Worm (Caenorhabditis elegans) whole organism, L4 larva: ENCODE measurements around the gene C09G9.3.

Experiments used
- F49E8.2 ChIP-seq: sonication (generic microtip); optimal IDR thresholded peaks from 2 replicates; lab custom pipeline; 2016; ENCODE audit warnings: missing compliant biosample characterization, mild to moderate bottlenecking, missing genetic modification characterization, borderline replicate concordance
- T26A8.4 ChIP-seq: fragments of 200-800 bp; sonication (Bioruptor generic); IDR thresholded peaks from 2 replicates; pipeline ENCODE4 v1.3.6; 2022; ENCODE audit warnings: missing genetic modification characterization, missing compliant biosample characterization
- Y48G9A.11 ChIP-seq: fragments of 200-800 bp; sonication (Bioruptor generic); IDR thresholded peaks from 2 replicates; pipeline ENCODE4 v1.3.6; 2022; ENCODE audit warnings: missing genetic modification reagents, missing genetic modification characterization, missing compliant biosample characterization
- Y75B8A.6 ChIP-seq: fragments of 200-800 bp; sonication (Bioruptor generic); IDR thresholded peaks from 2 replicates; pipeline ENCODE4 v1.3.6; 2022; ENCODE audit warnings: missing genetic modification reagents, missing genetic modification characterization, missing compliant biosample characterization
- ZK337.2 ChIP-seq: fragments of 200-800 bp; sonication (Bioruptor generic); IDR thresholded peaks from 2 replicates; pipeline ENCODE4 v1.3.6; 2022; ENCODE audit warnings: missing genetic modification reagents, missing genetic modification characterization, missing compliant biosample characterization
- ceh-20 ChIP-seq: fragments of 200-800 bp; sonication (Bioruptor generic); IDR thresholded peaks from 2 replicates; pipeline ENCODE4 v1.3.6; 2022; ENCODE audit warnings: missing genetic modification reagents, missing genetic modification characterization, missing compliant biosample characterization
- ceh-28 ChIP-seq: fragments of 150-350 bp; optimal IDR thresholded peaks from 2 replicates; lab custom pipeline; 2014; ENCODE audit warnings: missing biosample characterization, missing genetic modification reagents, missing genetic modification characterization
- ceh-82 ChIP-seq: sonication (generic microtip); optimal IDR thresholded peaks from 2 replicates; lab custom pipeline; 2017; ENCODE audit warnings: missing biosample characterization, missing genetic modification characterization
- daf-19 ChIP-seq: fragments of 200-800 bp; sonication (Bioruptor generic); conservative IDR thresholded peaks from 2 replicates; pipeline ENCODE4 v1.3.6; 2022; ENCODE audit warnings: missing genetic modification characterization, missing compliant biosample characterization
- dmd-9 ChIP-seq: fragments of 200-800 bp; sonication (Bioruptor generic); IDR thresholded peaks from 2 replicates; pipeline ENCODE4 v1.3.6; 2022; ENCODE audit warnings: missing genetic modification reagents, missing genetic modification characterization, missing compliant biosample characterization
- dpl-1 ChIP-seq: fragments of 150-350 bp; optimal IDR thresholded peaks from 2 replicates; lab custom pipeline; 2014; ENCODE audit warnings: missing biosample characterization, missing genetic modification reagents, missing genetic modification characterization
- dve-1 ChIP-seq: sonication (generic microtip); optimal IDR thresholded peaks from 2 replicates; lab custom pipeline; 2017; ENCODE audit warnings: antibody characterized with exemption, mild to moderate bottlenecking, missing genetic modification characterization, missing compliant biosample characterization; ENCODE audit not compliant: insufficient read depth
- gei-8 ChIP-seq: fragments of 200-800 bp; sonication (Bioruptor generic); optimal IDR thresholded peaks from 2 replicates; lab custom pipeline; 2018; ENCODE audit warnings: mild to moderate bottlenecking, missing genetic modification characterization, missing compliant biosample characterization
- hlh-30 ChIP-seq: sonication (generic microtip); optimal IDR thresholded peaks from 2 replicates; lab custom pipeline; 2017; ENCODE audit warnings: antibody characterized with exemption, mild to moderate bottlenecking, missing genetic modification characterization, missing compliant biosample characterization; ENCODE audit not compliant: insufficient read depth
- hmg-1.1 ChIP-seq: fragments of 200-800 bp; sonication (Bioruptor generic); IDR thresholded peaks from 2 replicates; pipeline ENCODE4 v1.3.6; 2022; ENCODE audit warnings: missing genetic modification reagents, missing genetic modification characterization, missing compliant biosample characterization
- lin-29 ChIP-seq: fragments of 200-800 bp; sonication (Bioruptor generic); IDR thresholded peaks from 2 replicates; pipeline ENCODE4 v1.3.6; 2022; ENCODE audit warnings: missing genetic modification reagents, missing genetic modification characterization, missing compliant biosample characterization
- lin-38 ChIP-seq: fragments of 200-800 bp; sonication (Bioruptor generic); IDR thresholded peaks from 2 replicates; pipeline ENCODE4 v1.3.6; 2022; ENCODE audit warnings: missing genetic modification reagents, missing genetic modification characterization, missing compliant biosample characterization
- lsy-2 ChIP-seq, 2 experiments: fragments of 150-350 bp in 1 of 2; sonication (generic microtip) in 1 of 2; optimal IDR thresholded peaks; 2 replicates each; lab custom pipeline; 2014 to 2017; ENCODE audit warnings: missing biosample characterization in 2 of 2, missing genetic modification characterization in 2 of 2
- mep-1 ChIP-seq: fragments of 150-350 bp; sonication (generic microtip); optimal IDR thresholded peaks from 3 replicates; lab custom pipeline; 2014; ENCODE audit warnings: missing biosample characterization, missing genetic modification characterization
- mxl-2 ChIP-seq: fragments of 200-800 bp; sonication (Bioruptor generic); conservative IDR thresholded peaks from 2 replicates; pipeline ENCODE4 v1.3.6; 2022; ENCODE audit warnings: missing genetic modification reagents, missing genetic modification characterization, missing compliant biosample characterization
- nhr-237 ChIP-seq: sonication (generic microtip); optimal IDR thresholded peaks from 2 replicates; lab custom pipeline; 2017; ENCODE audit warnings: missing biosample characterization, missing genetic modification characterization
- nhr-41 ChIP-seq: fragments of 200-800 bp; sonication (Bioruptor generic); IDR thresholded peaks from 2 replicates; pipeline ENCODE4 v1.3.6; 2022; ENCODE audit warnings: missing genetic modification reagents, missing genetic modification characterization, missing compliant biosample characterization
- nhr-42 ChIP-seq: fragments of 200-800 bp; sonication (Bioruptor generic); IDR thresholded peaks from 2 replicates; pipeline ENCODE4 v1.3.6; 2022; ENCODE audit warnings: missing genetic modification characterization, missing compliant biosample characterization
- nhr-6 ChIP-seq: fragments of 150-350 bp; optimal IDR thresholded peaks from 2 replicates; lab custom pipeline; 2014; ENCODE audit warnings: missing biosample characterization, missing genetic modification characterization
- pha-4 ChIP-seq, 2 experiments: fragments of 150-350 bp in 1 of 2; fragments of 200-800 bp in 1 of 2; sonication (Bioruptor generic) in 1 of 2; IDR thresholded peaks in 1 of 2; optimal IDR thresholded peaks in 1 of 2; 2 replicates each; pipeline versions ENCODE4 v1.3.6 to Lab custom; 2014 to 2022; ENCODE audit warnings: missing genetic modification characterization in 2 of 2, missing genetic modification reagents in 2 of 2, missing biosample characterization in 1 of 2, missing compliant biosample characterization in 1 of 2
- php-3 ChIP-seq: fragments of 200-800 bp; sonication (Bioruptor generic); IDR thresholded peaks from 2 replicates; pipeline ENCODE4 v1.3.6; 2022; ENCODE audit warnings: missing genetic modification reagents, missing genetic modification characterization, missing compliant biosample characterization
- pqm-1 ChIP-seq: sonication (generic microtip); optimal IDR thresholded peaks from 2 replicates; lab custom pipeline; 2017; ENCODE audit warnings: missing biosample characterization, missing genetic modification characterization
- rbr-2 ChIP-seq: sonication (generic microtip); optimal IDR thresholded peaks from 2 replicates; lab custom pipeline; 2016; ENCODE audit warnings: missing genotype, missing genetic modification characterization, missing compliant biosample characterization
- snpc-1.2 ChIP-seq: fragments of 200-800 bp; sonication (Bioruptor generic); IDR thresholded peaks from 2 replicates; pipeline ENCODE4 v1.3.6; 2022; ENCODE audit warnings: missing genetic modification reagents, missing genetic modification characterization, missing compliant biosample characterization
- spr-1 ChIP-seq: sonication (generic microtip); optimal IDR thresholded peaks from 2 replicates; lab custom pipeline; 2016; ENCODE audit warnings: mild to moderate bottlenecking, missing genetic modification characterization, missing compliant biosample characterization
- unc-130 ChIP-seq: sonication (generic microtip); optimal IDR thresholded peaks from 2 replicates; lab custom pipeline; 2016; ENCODE audit warnings: missing genetic modification reagents, missing genetic modification characterization, missing compliant biosample characterization
- unc-62 ChIP-seq, 3 experiments: fragments of 150-350 bp in 1 of 3; sonication (generic microtip); optimal IDR thresholded peaks in 2 of 3; peaks in 1 of 3; 1 replicate in 1 of 3; 2 replicates in 2 of 3; lab custom pipeline; 2014 to 2017; ENCODE audit warnings: missing biosample characterization in 3 of 3, missing genetic modification characterization in 3 of 3, missing genetic modification reagents in 3 of 3, missing genotype in 1 of 3
- vab-7 ChIP-seq: fragments of 200-800 bp; sonication (Bioruptor generic); IDR thresholded peaks from 2 replicates; pipeline ENCODE4 v1.3.6; 2022; ENCODE audit warnings: missing genetic modification reagents, missing genetic modification characterization, missing compliant biosample characterization
- zag-1 ChIP-seq: fragments of 150-350 bp; optimal IDR thresholded peaks from 2 replicates; lab custom pipeline; 2014; ENCODE audit warnings: missing biosample characterization, missing genetic modification characterization
- zip-2 ChIP-seq: fragments of 150-350 bp; optimal IDR thresholded peaks from 2 replicates; lab custom pipeline; 2014; ENCODE audit warnings: missing biosample characterization, missing genetic modification characterization
- ztf-11 ChIP-seq: fragments of 150-350 bp; optimal IDR thresholded peaks from 2 replicates; lab custom pipeline; 2014; ENCODE audit warnings: missing biosample characterization, missing genetic modification characterization
- ztf-7 ChIP-seq: fragments of 150-350 bp; optimal IDR thresholded peaks from 2 replicates; lab custom pipeline; 2014; ENCODE audit warnings: missing biosample characterization, missing genetic modification characterization

Gene C09G9.3

DNA sequence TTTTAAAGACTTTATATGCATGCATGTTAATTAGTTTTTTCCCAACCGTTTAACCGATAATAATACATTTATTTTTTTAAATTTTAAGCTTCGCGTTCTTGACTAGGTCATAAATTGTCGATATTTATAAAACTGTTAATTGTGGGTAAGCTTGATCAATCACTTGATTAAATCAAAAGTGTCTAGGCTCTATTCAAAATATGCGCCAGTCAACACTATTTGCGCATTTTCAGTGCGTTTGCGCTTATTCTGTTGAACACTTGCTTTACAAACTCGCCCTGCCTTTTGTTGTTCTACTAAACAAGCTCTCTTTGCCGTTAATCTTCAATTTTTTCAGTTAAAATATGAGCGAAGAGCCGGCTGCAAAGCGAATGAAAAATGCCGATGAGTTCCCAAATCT is 18.3 kb upstream of the C09G9.3 start, which contains the start of gene spr-2 (continued):
- TF ChIP-seq gei-8 (GFP tag; lab: Kevin White, UChicago) (no peak), rbr-2 (tag; lab: Kevin White, UChicago) (peak; percentile 73), T26A8.4 (GFP tag; lab: Robert Waterston, UW) (peak; percentile 51; the same call in 1 of the 2 replicates), pha-4 (GFP tag; IDR thresholded peaks at IDR 0.05; lab: Robert Waterston, UW) (0 out of 2 replicates have a peak, but pooled peaks have one; percentile 35), pha-4 (tag; optimal IDR thresholded peaks at IDR 0.05; lab: Kevin White, UChicago) (peak; percentile 61), hmg-1.1 (GFP tag; lab: Robert Waterston, UW) (peak; percentile 66; the same call in 1 of the 2 replicates), zag-1 (no peak), ztf-7 (peak; percentile 62), vab-7 (GFP tag; lab: Robert Waterston, UW) (peak; percentile 60), php-3 (no peak), snpc-1.2 (GFP tag; lab: Robert Waterston, UW) (no peak), nhr-6 (peak; percentile 60), hlh-30 (tag; lab: Kevin White, UChicago) (peak; percentile 70), nhr-42 (no peak), lin-38 (GFP tag; lab: Robert Waterston, UW) (peak; percentile 75), nhr-237 (tag; lab: Kevin White, UChicago) (no peak), spr-1 (peak; percentile 33), dve-1 (tag; lab: Kevin White, UChicago) (peak; percentile 67), zip-2 (tag; lab: Kevin White, UChicago) (peak; percentile 22), daf-19 (no peak), dmd-9 (GFP tag; lab: Robert Waterston, UW) (no peak), mxl-2 (GFP tag; lab: Robert Waterston, UW) (no peak), pqm-1 (tag; lab: Kevin White, UChicago) (peak; percentile 1), lsy-2 (tag; optimal IDR thresholded peaks at IDR 0.05; lab: Kevin White, UChicago) (peak in 1 of 2 experiments; percentile 88)
- TF ChIP-seq, all 104 proteins: peak for 28

DNA sequence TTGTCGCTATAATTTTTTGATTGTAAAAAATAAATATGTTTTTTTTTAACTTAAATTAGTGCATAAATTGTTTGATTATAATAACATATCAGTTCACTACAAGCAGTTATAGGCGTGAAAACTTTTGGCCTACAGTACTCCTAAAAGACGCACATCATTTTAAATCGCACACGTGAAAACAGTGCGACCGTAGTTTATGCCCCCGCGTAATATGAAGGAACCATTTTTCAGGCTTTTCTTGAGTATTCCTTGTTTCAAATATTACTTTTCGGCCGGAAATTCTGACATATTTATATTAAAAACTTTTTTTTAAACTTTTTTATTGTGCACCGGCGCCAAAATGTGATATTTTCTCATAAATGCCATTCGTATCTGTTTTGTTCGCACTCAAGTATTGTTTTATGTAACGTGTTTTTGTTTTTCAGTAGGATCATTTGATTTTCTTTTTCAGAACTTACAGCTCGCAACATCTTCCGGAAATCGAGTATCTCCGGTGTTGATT is 15.7 kb upstream of the C09G9.3 start, which contains the start of gene oma-1:
Gene oma-1, plus strand, starts transcription at position 452 of the 502 bp plus-strand sequence.
- peak in 1 of 2 experiments; percentile 42 for TF ChIP-seq unc-62 (GFP tag; optimal IDR thresholded peaks at IDR 0.05 in 1 of 2; lab: Kevin White, UChicago)
- no peak for TF ChIP-seq unc-62 (tag; optimal IDR thresholded peaks at IDR 0.05; lab: Kevin White, UChicago)
- no peak for TF ChIP-seq mep-1 (tag; lab: Kevin White, UChicago)
- peak; percentile 52 for TF ChIP-seq F49E8.2 (tag; lab: Kevin White, UChicago)
- TF ChIP-seq unc-130 (GFP tag; lab: Kevin White, UChicago) = peak; percentile 70
- no peak; the same call in 1 of the 2 replicates for TF ChIP-seq lin-38 (GFP tag; lab: Robert Waterston, UW)

DNA sequence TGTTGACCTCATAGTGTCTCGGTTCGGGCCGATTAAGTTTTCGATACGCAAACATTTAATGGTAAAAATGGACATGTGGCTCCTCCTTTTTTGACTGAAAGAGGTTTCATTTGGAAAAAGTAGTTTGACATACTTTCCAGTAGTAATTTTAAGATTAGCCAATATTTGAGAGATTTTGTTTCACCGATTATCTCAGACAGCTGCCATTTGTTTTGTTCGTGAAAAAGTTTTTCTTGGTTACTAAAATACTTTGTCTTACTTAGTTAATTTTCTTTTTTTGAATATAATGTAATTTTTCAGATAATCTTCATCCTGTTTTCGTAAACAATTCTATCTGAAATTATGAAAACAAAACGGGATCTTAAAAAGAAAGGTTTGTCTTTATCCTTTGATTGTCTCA is 13.4 kb upstream of the C09G9.3 start, which contains the start of gene C09G9.5:
Gene C09G9.5, plus strand, starts transcription at position 301 of the 400 bp plus-strand sequence.
- TF ChIP-seq ztf-11 (tag; lab: Kevin White, UChicago) (no peak), ZK337.2 (GFP tag; lab: Robert Waterston, UW) (no peak), ceh-82 (tag; lab: Kevin White, UChicago) (no peak), Y48G9A.11 (GFP tag; lab: Robert Waterston, UW) (no peak), dpl-1 (GFP tag; lab: Kevin White, UChicago) (no peak), ceh-28 (no peak), hlh-30 (tag; lab: Kevin White, UChicago) (no peak), lin-29 (no peak), hmg-1.1 (GFP tag; lab: Robert Waterston, UW) (no peak), dve-1 (tag; lab: Kevin White, UChicago) (no peak), nhr-41 (GFP tag; lab: Robert Waterston, UW) (no peak), ceh-20 (GFP tag; lab: Robert Waterston, UW) (no peak), Y75B8A.6 (no peak)
